Fruit fly (Drosophila melanogaster): ENCODE results near the gene p53.

The p53 gene

DNA sequence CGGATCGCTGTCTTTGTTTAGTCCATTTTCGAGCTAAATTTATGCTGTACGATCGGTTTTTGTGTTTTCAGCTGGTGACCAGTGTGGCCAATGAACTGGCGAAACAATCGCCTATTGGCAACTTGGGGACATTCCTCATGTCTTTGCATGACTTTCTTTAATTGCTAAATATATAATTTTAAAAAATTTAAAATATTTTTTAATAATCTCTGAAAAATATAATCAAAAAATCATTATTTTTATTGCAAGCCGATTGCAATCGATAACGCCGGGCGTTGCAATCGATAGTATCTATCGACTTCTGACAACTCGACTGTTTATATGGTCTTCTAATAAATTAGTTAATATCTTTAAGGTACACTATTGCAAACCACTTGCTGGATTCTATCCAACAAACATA, 7.3 kb upstream of the p53 start, which contains the start of the genes sav and Ublcp1 (continued):
- TF ChIP-seq CG2120 (GFP tag; optimal IDR thresholded peaks at IDR 0.05) (peak; percentile 32), CG16815 (GFP tag; optimal IDR thresholded peaks at IDR 0.05) (no peak), Mrtf (GFP tag; IDR thresholded peaks at IDR 0.05) (no peak), nom (GFP tag; optimal IDR thresholded peaks at IDR 0.05) (no peak), CG11247 (GFP tag; IDR thresholded peaks at IDR 0.05) (no peak), lbe (GFP tag; optimal IDR thresholded peaks at IDR 0.05) (peak; percentile 61), CG13296 (GFP tag; optimal IDR thresholded peaks at IDR 0.05) (no peak), BEAF-32 (GFP tag; optimal IDR thresholded peaks at IDR 0.05) (peak; percentile 76), Sin3A (optimal IDR thresholded peaks at IDR 0.05) (peak; percentile 1), CG6175 (GFP tag; IDR thresholded peaks at IDR 0.05) (no peak), CG17829 (tag; optimal IDR thresholded peaks at IDR 0.05) (peak; percentile 53), Hr39 (optimal IDR thresholded peaks at IDR 0.05) (no peak), maf-S (GFP tag; optimal IDR thresholded peaks at IDR 0.05) (no peak), Rx (GFP tag; IDR thresholded peaks at IDR 0.05) (no peak), CG9876 (GFP tag; optimal IDR thresholded peaks at IDR 0.05) (no peak), E2f2 (GFP tag; IDR thresholded peaks at IDR 0.05) (peak; percentile 54), Dp (GFP tag; optimal IDR thresholded peaks at IDR 0.05) (peak; percentile 36), bsh (GFP tag; optimal IDR thresholded peaks at IDR 0.05) (peak in 1 of 2 experiments; percentile 12), Spps (tag; optimal IDR thresholded peaks at IDR 0.05) (peak; percentile 17), CG13775 (GFP tag; optimal IDR thresholded peaks at IDR 0.05) (peak; percentile 40), CG4707 (GFP tag; optimal IDR thresholded peaks at IDR 0.05) (no peak), HmgZ (tag; optimal IDR thresholded peaks at IDR 0.05) (peak; percentile 11), Hsf (GFP tag; optimal IDR thresholded peaks at IDR 0.05) (no peak), CoRest (tag; optimal IDR thresholded peaks at IDR 0.05) (peak; percentile 53), HLH4C (GFP tag; IDR thresholded peaks at IDR 0.05; ENCODE audit: partially characterized antibody) (peak; percentile 91), inv (GFP tag; IDR thresholded peaks at IDR 0.05; ENCODE audit: partially characterized antibody) (peak; percentile 84), eyg (GFP tag; optimal IDR thresholded peaks at IDR 0.05) (no peak), B-H1 (GFP tag; IDR thresholded peaks at IDR 0.05) (no peak), vvl (GFP tag; IDR thresholded peaks at IDR 0.05) (peak; percentile 35), psq (GFP tag; optimal IDR thresholded peaks at IDR 0.05) (no peak), Camta (GFP tag; optimal IDR thresholded peaks at IDR 0.05) (no peak), mam (GFP tag; optimal IDR thresholded peaks at IDR 0.05) (no peak), CG4730 (GFP tag; IDR thresholded peaks at IDR 0.05) (no peak), wor (GFP tag; IDR thresholded peaks at IDR 0.05) (no peak), CG1529 (GFP tag; optimal IDR thresholded peaks at IDR 0.05) (no peak), CrebB (tag; optimal IDR thresholded peaks at IDR 0.05) (no peak), hkb (optimal IDR thresholded peaks at IDR 0.05) (no peak), hkb (GFP tag; IDR thresholded peaks at IDR 0.05) (0 out of 2 replicates have a peak, but pooled peaks have one; percentile 13), ara (GFP tag; IDR thresholded peaks at IDR 0.05) (no peak), CG8388 (GFP tag; optimal IDR thresholded peaks at IDR 0.05) (peak; percentile 18), CG10147 (GFP tag; optimal IDR thresholded peaks at IDR 0.05) (no peak), CG10267 (tag; optimal IDR thresholded peaks at IDR 0.05) (peak; percentile 64), toy (GFP tag; IDR thresholded peaks at IDR 0.05) (no peak), B-H2 (GFP tag; optimal IDR thresholded peaks at IDR 0.05) (no peak), rib (GFP tag; IDR thresholded peaks at IDR 0.05) (no peak), CG15073 (GFP tag; optimal IDR thresholded peaks at IDR 0.05) (no peak), dm (GFP tag; optimal IDR thresholded peaks at IDR 0.05) (no peak), gem (tag; optimal IDR thresholded peaks at IDR 0.05) (no peak), Hr51 (GFP tag; optimal IDR thresholded peaks at IDR 0.05) (no peak), CG8924 (tag; optimal IDR thresholded peaks at IDR 0.05) (peak; percentile 54), GATAe (GFP tag; conservative IDR thresholded peaks at IDR 0.05) (no peak), vnd (GFP tag; IDR thresholded peaks at IDR 0.05; ENCODE audit: partially characterized antibody) (peak; percentile 90)
